Worm (Caenorhabditis elegans) whole organism, late embryonic: ENCODE results near the gene mrpl-45.

ENCODE experiments used
- C38D4.7 ChIP-seq: fragments of 200-800 bp; sonication (Bioruptor generic); optimal IDR thresholded peaks from 2 replicates; lab custom pipeline; 2018; ENCODE audit warnings: mild to moderate bottlenecking, missing genetic modification characterization, moderate library complexity, missing compliant biosample characterization
- ama-1 ChIP-seq: fragments of 150-350 bp; optimal IDR thresholded peaks from 2 replicates; lab custom pipeline; 2014
- ceh-31 ChIP-seq: sonication (generic microtip); optimal IDR thresholded peaks from 2 replicates; lab custom pipeline; 2016; ENCODE audit warnings: missing genetic modification characterization, missing compliant biosample characterization
- ceh-9 ChIP-seq: sonication (generic microtip); optimal IDR thresholded peaks from 2 replicates; lab custom pipeline; 2016; ENCODE audit warnings: mild to moderate bottlenecking, missing genetic modification characterization, inconsistent platforms, missing compliant biosample characterization
- dmd-4 ChIP-seq: sonication (generic microtip); optimal IDR thresholded peaks from 2 replicates; lab custom pipeline; 2016; ENCODE audit warnings: borderline replicate concordance, missing genetic modification characterization, missing compliant biosample characterization
- elt-2 ChIP-seq: sonication (generic microtip); optimal IDR thresholded peaks from 2 replicates; lab custom pipeline; 2016; ENCODE audit warnings: missing genetic modification reagents, missing genetic modification characterization, missing compliant biosample characterization
- hlh-13 ChIP-seq: fragments of 200-800 bp; sonication (Bioruptor generic); optimal IDR thresholded peaks from 2 replicates; lab custom pipeline; 2018; ENCODE audit warnings: mild to moderate bottlenecking, missing genetic modification characterization, missing compliant biosample characterization
- nhr-11 ChIP-seq: fragments of 150-350 bp; optimal IDR thresholded peaks from 2 replicates; lab custom pipeline; 2014; ENCODE audit warnings: missing biosample characterization, missing genetic modification characterization
- npax-4 ChIP-seq: sonication (generic microtip); optimal IDR thresholded peaks from 2 replicates; lab custom pipeline; 2016; ENCODE audit warnings: missing genetic modification characterization, missing compliant biosample characterization
- pag-3 ChIP-seq: sonication (generic microtip); optimal IDR thresholded peaks from 2 replicates; lab custom pipeline; 2016; ENCODE audit warnings: missing compliant biosample characterization, missing genetic modification characterization, borderline replicate concordance
- pha-2 ChIP-seq: sonication (generic microtip); optimal IDR thresholded peaks from 2 replicates; lab custom pipeline; 2017; ENCODE audit warnings: mild to moderate bottlenecking, missing genetic modification characterization, missing compliant biosample characterization
- unc-3 ChIP-seq, 2 experiments: fragments of 200-800 bp in 1 of 2; sonication (Bioruptor generic) in 1 of 2; sonication (generic microtip) in 1 of 2; conservative IDR thresholded peaks in 1 of 2; optimal IDR thresholded peaks in 1 of 2; 2 replicates each; pipeline versions ENCODE4 v1.3.6 to Lab custom; 2016 to 2022; ENCODE audit warnings: missing compliant biosample characterization in 2 of 2, missing genetic modification characterization in 2 of 2, missing genetic modification reagents in 1 of 2
- unc-42 ChIP-seq: sonication (generic microtip); optimal IDR thresholded peaks from 2 replicates; lab custom pipeline; 2016; ENCODE audit warnings: missing genotype, missing genetic modification characterization, missing compliant biosample characterization
- unc-86 ChIP-seq: sonication (generic microtip); optimal IDR thresholded peaks from 2 replicates; lab custom pipeline; 2016; ENCODE audit warnings: missing genetic modification characterization, missing compliant biosample characterization

ce11 chrIII:1206331-1206730 is 4.5 kb upstream of the mrpl-45 start:
- TF ChIP-seq unc-3 (GFP tag; conservative IDR thresholded peaks at IDR 0.05; lab: Robert Waterston, UW), result no peak
- no peak for TF ChIP-seq unc-3 (tag; optimal IDR thresholded peaks at IDR 0.05; lab: Kevin White, UChicago)
- TF ChIP-seq hlh-13, result no peak
- TF ChIP-seq ama-1 (lab: Kevin White, UChicago), result no peak
- no peak for TF ChIP-seq ceh-9 (tag; lab: Kevin White, UChicago)
- TF ChIP-seq pha-2 (tag; lab: Kevin White, UChicago), result no peak
- no peak for TF ChIP-seq pag-3
- TF ChIP-seq ceh-31 (tag; lab: Kevin White, UChicago), result no peak
- TF ChIP-seq C38D4.7 (GFP tag; lab: Kevin White, UChicago), result no peak
- no peak for TF ChIP-seq elt-2 (tag; lab: Kevin White, UChicago)
- TF ChIP-seq nhr-11 (tag; lab: Kevin White, UChicago), result no peak
- TF ChIP-seq npax-4 (tag; lab: Kevin White, UChicago), result no peak
- no peak for TF ChIP-seq unc-42 (tag; lab: Kevin White, UChicago)
- TF ChIP-seq unc-86 (tag; lab: Kevin White, UChicago), result no peak
- TF ChIP-seq dmd-4 (tag; lab: Kevin White, UChicago), result no peak
